Worm (Caenorhabditis elegans) whole organism, L4 larva: ENCODE data around the gene frm-5.1.
"Not testable (repeated sequence)": the region's sequence is repeated elsewhere in the genome, so short reads cannot be mapped to it uniquely, and the experiment has no call there.

Experiments used
- D1046.2 ChIP-seq: fragments of 200-800 bp; sonication (Bioruptor generic); IDR thresholded peaks from 2 replicates; pipeline ENCODE4 v1.3.6; 2022; ENCODE audit warnings: missing genetic modification characterization, missing compliant biosample characterization
- Y48G9A.11 ChIP-seq: fragments of 200-800 bp; sonication (Bioruptor generic); IDR thresholded peaks from 2 replicates; pipeline ENCODE4 v1.3.6; 2022; ENCODE audit warnings: missing genetic modification reagents, missing genetic modification characterization, missing compliant biosample characterization
- daf-16 ChIP-seq, 3 experiments: sonication (generic microtip); optimal IDR thresholded peaks; 2 replicates each; lab custom pipeline; 2016 to 2017; ENCODE audit warnings: missing genetic modification characterization in 3 of 3, missing genetic modification reagents in 3 of 3, mild to moderate bottlenecking in 2 of 3, missing compliant biosample characterization in 2 of 3, missing biosample characterization in 1 of 3, moderate library complexity in 1 of 3
- dmd-6 ChIP-seq: fragments of 200-800 bp; sonication (Bioruptor generic); IDR thresholded peaks from 2 replicates; pipeline ENCODE4 v1.3.6; 2022; ENCODE audit warnings: missing genetic modification reagents, missing genetic modification characterization, missing compliant biosample characterization
- egl-43 ChIP-seq: fragments of 200-800 bp; sonication (Bioruptor generic); IDR thresholded peaks from 2 replicates; pipeline ENCODE4 v1.3.6; 2022; ENCODE audit warnings: missing genetic modification reagents, missing genetic modification characterization, missing compliant biosample characterization
- hlh-11 ChIP-seq: fragments of 200-800 bp; sonication (Bioruptor generic); optimal IDR thresholded peaks from 2 replicates; lab custom pipeline; 2018; ENCODE audit warnings: mild to moderate bottlenecking, missing genetic modification characterization, missing compliant biosample characterization
- lin-38 ChIP-seq: fragments of 200-800 bp; sonication (Bioruptor generic); IDR thresholded peaks from 2 replicates; pipeline ENCODE4 v1.3.6; 2022; ENCODE audit warnings: missing genetic modification reagents, missing genetic modification characterization, missing compliant biosample characterization
- nhr-48 ChIP-seq: sonication (generic microtip); optimal IDR thresholded peaks from 2 replicates; lab custom pipeline; 2016; ENCODE audit warnings: mild to moderate bottlenecking, missing genetic modification characterization, missing compliant biosample characterization
- nhr-6 ChIP-seq: fragments of 150-350 bp; optimal IDR thresholded peaks from 2 replicates; lab custom pipeline; 2014; ENCODE audit warnings: missing biosample characterization, missing genetic modification characterization
- rbr-2 ChIP-seq: sonication (generic microtip); optimal IDR thresholded peaks from 2 replicates; lab custom pipeline; 2016; ENCODE audit warnings: missing genotype, missing genetic modification characterization, missing compliant biosample characterization
- snpc-4 ChIP-seq: fragments of 150-350 bp; optimal IDR thresholded peaks from 2 replicates; lab custom pipeline; 2014; ENCODE audit warnings: missing biosample characterization, missing genetic modification characterization
- vab-7 ChIP-seq: fragments of 200-800 bp; sonication (Bioruptor generic); IDR thresholded peaks from 2 replicates; pipeline ENCODE4 v1.3.6; 2022; ENCODE audit warnings: missing genetic modification reagents, missing genetic modification characterization, missing compliant biosample characterization

Gene frm-5.1

DNA sequence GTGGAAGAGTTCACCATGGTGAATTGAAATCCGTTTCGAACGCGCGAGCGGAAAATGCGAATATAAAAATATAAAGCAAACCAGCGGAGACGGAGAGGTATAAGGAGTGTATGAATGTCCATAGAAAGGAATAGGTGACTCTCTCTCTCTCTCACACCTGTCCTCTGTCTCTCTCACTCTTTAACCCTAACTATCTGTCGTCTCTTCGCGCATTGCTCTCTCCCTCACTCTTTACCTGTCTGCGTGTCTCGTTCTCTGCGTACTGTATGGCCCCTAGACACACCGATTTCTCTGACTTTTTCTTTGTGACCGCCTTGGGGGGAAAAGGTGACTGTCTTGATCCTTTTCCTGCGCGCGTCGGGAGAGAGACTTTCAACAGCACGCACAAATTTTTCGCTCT is 2.5 kb upstream of the frm-5.1 start (continued):
- TF ChIP-seq daf-16 (GFP tag; optimal IDR thresholded peaks at IDR 0.05; lab: Kevin White, UChicago) (no peak), daf-16 (tag; optimal IDR thresholded peaks at IDR 0.05; lab: Kevin White, UChicago) (peak; percentile 71), rbr-2 (tag; lab: Kevin White, UChicago) (peak; percentile 41), nhr-48 (tag; lab: Kevin White, UChicago) (peak; percentile 34), hlh-11 (tag; lab: Kevin White, UChicago) (peak; percentile 83)

DNA sequence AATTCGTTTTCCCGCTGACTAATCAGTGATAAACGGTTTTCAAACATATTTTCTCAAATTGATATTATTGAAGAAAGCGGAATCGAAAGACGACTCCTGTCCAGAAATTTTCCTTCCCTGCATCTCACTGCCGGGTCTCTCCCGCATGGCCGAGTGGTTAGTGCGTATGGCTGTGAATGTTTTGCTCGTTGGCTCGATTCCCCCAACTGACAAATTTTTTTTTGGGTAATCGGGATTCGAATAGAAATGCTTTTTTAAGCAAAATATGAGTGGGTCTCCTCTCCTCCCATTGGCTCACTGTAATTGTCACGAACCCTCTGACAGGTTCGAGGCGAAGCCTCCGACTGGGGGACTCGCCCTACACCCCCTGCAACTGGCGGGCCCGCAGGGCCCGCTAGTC is 31.4 kb downstream of the frm-5.1 start:
- TF ChIP-seq egl-43 (GFP tag; lab: Robert Waterston, UW) (peak; percentile 63; the same call in 1 of the 2 replicates), lin-38 (GFP tag; lab: Robert Waterston, UW) (0 out of 2 replicates have a peak, but pooled peaks have one; percentile 13), Y48G9A.11 (GFP tag; lab: Robert Waterston, UW) (0 out of 2 replicates have a peak, but pooled peaks have one; percentile 23), vab-7 (0 out of 2 replicates have a peak, but pooled peaks have one; percentile 15), D1046.2 (GFP tag; lab: Robert Waterston, UW) (0 out of 2 replicates have a peak, but pooled peaks have one; percentile 45)

DNA sequence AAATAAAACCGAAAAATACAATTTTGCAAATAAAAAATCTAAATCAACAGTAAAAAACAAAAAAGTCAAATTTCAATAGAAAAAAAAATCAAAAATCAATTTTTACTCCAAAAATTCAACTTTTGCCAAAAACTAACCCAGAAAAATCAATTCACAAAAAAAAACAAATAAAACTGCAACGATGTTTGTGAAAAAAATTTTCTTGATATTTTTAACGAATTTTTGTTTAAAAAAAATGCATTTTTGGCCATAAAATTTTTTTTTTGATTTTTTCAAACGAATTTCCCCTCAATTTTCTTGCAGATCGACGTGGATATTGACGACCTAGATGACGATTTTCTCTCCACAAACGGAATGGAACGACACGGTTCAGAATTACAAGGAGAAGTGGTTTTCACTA is 48.3 kb downstream of the frm-5.1 start, which contains the start of gene frm-5.2:
Gene frm-5.2 (plus strand): TSS at position 301 of the 400 bp plus-strand sequence.
- not testable (repeated sequence) for TF ChIP-seq dmd-6 (GFP tag; lab: Robert Waterston, UW); nhr-6; snpc-4 (tag; lab: Kevin White, UChicago)
